Fruit fly (Drosophila melanogaster): Measurements from ENCODE around the gene CG33332.

- TF ChIP-seq cnc (optimal IDR thresholded peaks at IDR 0.05), result no peak
- TF ChIP-seq CG5204 (GFP tag; optimal IDR thresholded peaks at IDR 0.05), result no peak
- TF ChIP-seq CG14711 (tag; optimal IDR thresholded peaks at IDR 0.05), result no peak
- TF ChIP-seq CG1620 (GFP tag; optimal IDR thresholded peaks at IDR 0.05), result no peak
- TF ChIP-seq ovo (GFP tag; optimal IDR thresholded peaks at IDR 0.05), result no peak
- TF ChIP-seq pad (GFP tag; optimal IDR thresholded peaks at IDR 0.05), result no peak
- TF ChIP-seq cic (GFP tag; optimal IDR thresholded peaks at IDR 0.05), result no peak
- no peak for TF ChIP-seq CG7101 (tag; optimal IDR thresholded peaks at IDR 0.05)
- no peak for TF ChIP-seq Crg-1 (GFP tag; optimal IDR thresholded peaks at IDR 0.05)
- TF ChIP-seq Hr96 (GFP tag; optimal IDR thresholded peaks at IDR 0.05), result no peak
- no peak for TF ChIP-seq CG12768 (GFP tag; optimal IDR thresholded peaks at IDR 0.05)
- no peak for TF ChIP-seq Mnt (GFP tag; optimal IDR thresholded peaks at IDR 0.05)
Observed at dm6 chr3R:14846924-14847599, 39.2 kb upstream of the CG33332 start.
